Worm (Caenorhabditis elegans) whole organism, young adult: ENCODE results near the gene M153.5.

Source experiments
- K12H6.12 ChIP-seq: fragments of 200-800 bp; sonication (Bioruptor generic); optimal IDR thresholded peaks from 2 replicates; lab custom pipeline; 2018; ENCODE audit warnings: mild to moderate bottlenecking, missing genetic modification characterization, missing compliant biosample characterization
- akir-1 ChIP-seq: fragments of 200-800 bp; sonication (Bioruptor generic); optimal IDR thresholded peaks from 2 replicates; lab custom pipeline; 2018; ENCODE audit warnings: mild to moderate bottlenecking, missing genetic modification characterization, moderate library complexity, missing compliant biosample characterization
- let-526 ChIP-seq: fragments of 200-800 bp; sonication (Bioruptor generic); IDR thresholded peaks from 2 replicates; pipeline ENCODE4 v1.3.6; 2022; ENCODE audit warnings: missing genetic modification reagents, missing genetic modification characterization, missing compliant biosample characterization
- let-607 ChIP-seq, 2 experiments: fragments of 200-800 bp in 1 of 2; sonication (Bioruptor generic) in 1 of 2; sonication (generic microtip) in 1 of 2; optimal IDR thresholded peaks; 2 replicates each; lab custom pipeline; 2016 to 2018; ENCODE audit warnings: mild to moderate bottlenecking in 2 of 2, missing compliant biosample characterization in 2 of 2, missing genetic modification characterization in 2 of 2, moderate library complexity in 2 of 2, missing genotype in 1 of 2

DNA sequence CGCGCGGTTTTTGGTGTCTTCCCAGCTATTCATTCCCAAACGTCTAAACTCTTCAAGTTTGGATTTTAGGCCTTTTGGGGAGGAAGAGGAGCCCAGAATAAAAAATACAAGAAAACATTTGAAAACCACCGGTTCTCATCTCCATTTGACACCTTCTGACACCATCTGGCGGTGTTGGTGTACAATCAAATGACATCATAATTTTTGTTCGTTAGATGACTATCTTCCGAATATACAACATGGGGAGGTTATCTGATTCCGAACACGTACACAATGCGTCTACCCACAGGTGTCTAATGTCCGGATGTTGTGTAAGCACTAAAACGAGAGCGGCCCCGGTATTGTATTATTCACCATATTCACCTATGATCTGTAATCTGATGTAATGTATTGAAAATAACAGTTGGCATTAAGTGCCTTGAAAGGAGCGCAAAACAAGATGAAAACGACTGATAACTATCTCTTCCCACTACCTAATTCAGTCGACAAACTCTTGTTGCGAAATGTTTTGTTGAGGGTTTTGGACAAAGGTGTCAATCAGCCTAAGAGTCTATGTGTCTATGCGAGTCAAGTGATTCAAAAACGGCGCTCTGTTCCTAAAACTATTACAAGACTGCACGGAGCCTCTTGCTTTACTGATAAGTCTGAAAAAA lies 28.8 kb downstream of the M153.5 start:
- TF ChIP-seq let-526 (GFP tag; lab: Robert Waterston, UW) (no peak), akir-1 (GFP tag; lab: Kevin White, UChicago) (no peak), let-607 (tag; optimal IDR thresholded peaks at IDR 0.05; lab: Kevin White, UChicago) (peak; percentile 43 to 56), K12H6.12 (tag; lab: Kevin White, UChicago) (no peak)
